Worm (Caenorhabditis elegans) whole organism, late embryonic: ENCODE measurements around the gene F55C9.15.

ENCODE experiments used
- ceh-30 ChIP-seq: fragments of 150-350 bp; optimal IDR thresholded peaks from 2 replicates; lab custom pipeline; 2014; ENCODE audit warnings: missing biosample characterization, missing genetic modification characterization
- ceh-45 ChIP-seq: fragments of 200-800 bp; sonication (Bioruptor generic); IDR thresholded peaks from 2 replicates; pipeline ENCODE4 v1.3.6; 2022; ENCODE audit warnings: missing genetic modification reagents, missing genetic modification characterization, missing compliant biosample characterization
- ceh-48 ChIP-seq: sonication (generic microtip); optimal IDR thresholded peaks from 2 replicates; lab custom pipeline; 2016; ENCODE audit warnings: missing genetic modification characterization, inconsistent platforms, missing compliant biosample characterization
- ceh-9 ChIP-seq: sonication (generic microtip); optimal IDR thresholded peaks from 2 replicates; lab custom pipeline; 2016; ENCODE audit warnings: mild to moderate bottlenecking, missing genetic modification characterization, inconsistent platforms, missing compliant biosample characterization
- elt-4 ChIP-seq: sonication (generic microtip); optimal IDR thresholded peaks from 2 replicates; lab custom pipeline; 2016; ENCODE audit warnings: missing genetic modification characterization, missing compliant biosample characterization
- fkh-6 ChIP-seq: sonication (generic microtip); optimal IDR thresholded peaks from 2 replicates; lab custom pipeline; 2016; ENCODE audit warnings: missing genetic modification characterization, missing compliant biosample characterization
- lin-11 ChIP-seq: fragments of 200-800 bp; sonication (Bioruptor generic); optimal IDR thresholded peaks from 2 replicates; lab custom pipeline; 2018; ENCODE audit warnings: mild to moderate bottlenecking, missing genetic modification characterization, missing compliant biosample characterization
- odd-2 ChIP-seq: sonication (generic microtip); optimal IDR thresholded peaks from 2 replicates; lab custom pipeline; 2017; ENCODE audit warnings: antibody characterized with exemption, mild to moderate bottlenecking, missing genetic modification characterization, missing compliant biosample characterization
- pros-1 ChIP-seq: fragments of 150-350 bp; optimal IDR thresholded peaks from 2 replicates; lab custom pipeline; 2014; ENCODE audit warnings: missing biosample characterization, missing genetic modification reagents, missing genetic modification characterization
- ref-2 ChIP-seq: sonication (generic microtip); optimal IDR thresholded peaks from 2 replicates; lab custom pipeline; 2016; ENCODE audit warnings: missing genetic modification characterization, missing compliant biosample characterization
- tbx-7 ChIP-seq: sonication (generic microtip); optimal IDR thresholded peaks from 2 replicates; lab custom pipeline; 2016; ENCODE audit warnings: missing genotype, missing genetic modification characterization, missing compliant biosample characterization
- unc-42 ChIP-seq: sonication (generic microtip); optimal IDR thresholded peaks from 2 replicates; lab custom pipeline; 2016; ENCODE audit warnings: missing genotype, missing genetic modification characterization, missing compliant biosample characterization

Gene F55C9.15

DNA sequence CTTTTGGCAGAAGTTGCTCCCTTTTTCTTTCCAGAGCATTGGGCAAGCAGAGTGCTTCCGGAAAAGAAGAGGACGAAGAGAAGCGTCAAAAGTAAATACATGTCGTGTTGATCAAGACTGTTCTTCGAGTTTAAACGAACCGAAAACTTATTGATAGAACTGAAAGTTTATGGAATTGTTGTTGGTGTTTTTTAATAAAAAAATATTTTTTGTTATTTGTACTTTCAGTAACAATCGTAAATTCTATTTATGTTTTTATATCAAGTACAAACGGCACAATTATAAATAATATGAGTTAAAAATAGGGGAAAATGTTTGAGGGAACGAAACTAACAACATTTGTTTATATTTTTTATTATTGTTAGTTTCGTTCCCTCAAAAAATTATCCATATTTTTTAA, 49.2 kb downstream of the F55C9.15 start, which contains the start of gene F21D9.3:
Gene F21D9.3 (minus strand): TSS at position 101 of the 400 bp plus-strand sequence.
- TF ChIP-seq lin-11 (tag; lab: Kevin White, UChicago) (no peak), ceh-9 (tag; lab: Kevin White, UChicago) (no peak), ref-2 (tag; lab: Kevin White, UChicago) (no peak), unc-42 (tag; lab: Kevin White, UChicago) (no peak), elt-4 (no peak), tbx-7 (tag; lab: Kevin White, UChicago) (no peak), odd-2 (tag; lab: Kevin White, UChicago) (no peak), ceh-45 (GFP tag; lab: Robert Waterston, UW) (no peak), ceh-30 (tag; lab: Kevin White, UChicago) (no peak), ceh-48 (tag; lab: Kevin White, UChicago) (no peak), fkh-6 (tag; lab: Kevin White, UChicago) (no peak), pros-1 (tag; lab: Kevin White, UChicago) (no peak)
